Fruit fly (Drosophila melanogaster): ENCODE results near the gene CG2120.

dm6 chrX:8101479-8102198, 34.0 kb upstream of the CG2120 start, which contains the start of gene CG2258:
- TF ChIP-seq CG8119 (GFP tag; IDR thresholded peaks at IDR 0.05): peak; percentile 97
- peak; percentile 86 for TF ChIP-seq dac (GFP tag; optimal IDR thresholded peaks at IDR 0.05)
- peak; percentile 94 for TF ChIP-seq OdsH (GFP tag; optimal IDR thresholded peaks at IDR 0.05)
